Worm (Caenorhabditis elegans) whole organism, late embryonic: Measurements from ENCODE around the gene rab-7.

Experiments used
- K02D7.2 ChIP-seq: sonication (generic microtip); optimal IDR thresholded peaks from 2 replicates; lab custom pipeline; 2017; ENCODE audit warnings: mild to moderate bottlenecking, missing genetic modification characterization, missing compliant biosample characterization
- K09A11.1 ChIP-seq: sonication (generic microtip); optimal IDR thresholded peaks from 2 replicates; lab custom pipeline; 2017; ENCODE audit warnings: antibody characterized with exemption, mild to moderate bottlenecking, missing genetic modification characterization, missing compliant biosample characterization; ENCODE audit not compliant: insufficient read depth
- T23F11.4 ChIP-seq: fragments of 200-800 bp; sonication (Bioruptor generic); optimal IDR thresholded peaks from 2 replicates; lab custom pipeline; 2018; ENCODE audit warnings: mild to moderate bottlenecking, missing genetic modification characterization, missing compliant biosample characterization
- ahr-1 ChIP-seq: sonication (generic microtip); optimal IDR thresholded peaks from 2 replicates; lab custom pipeline; 2016; ENCODE audit warnings: missing genetic modification characterization, missing compliant biosample characterization
- ama-1 ChIP-seq: fragments of 150-350 bp; optimal IDR thresholded peaks from 2 replicates; lab custom pipeline; 2014
- ceh-18 ChIP-seq: sonication (generic microtip); optimal IDR thresholded peaks from 2 replicates; lab custom pipeline; 2016; ENCODE audit warnings: missing genetic modification characterization, missing compliant biosample characterization
- ceh-19 ChIP-seq: fragments of 200-800 bp; sonication (Bioruptor generic); optimal IDR thresholded peaks from 2 replicates; lab custom pipeline; 2018; ENCODE audit warnings: mild to moderate bottlenecking, missing genetic modification characterization, missing compliant biosample characterization
- ceh-2 ChIP-seq: sonication (generic microtip); optimal IDR thresholded peaks from 2 replicates; lab custom pipeline; 2016; ENCODE audit warnings: missing genotype, missing genetic modification characterization, missing compliant biosample characterization
- ceh-30 ChIP-seq: fragments of 150-350 bp; optimal IDR thresholded peaks from 2 replicates; lab custom pipeline; 2014; ENCODE audit warnings: missing biosample characterization, missing genetic modification characterization
- ceh-31 ChIP-seq: sonication (generic microtip); optimal IDR thresholded peaks from 2 replicates; lab custom pipeline; 2016; ENCODE audit warnings: missing genetic modification characterization, missing compliant biosample characterization
- ceh-34 ChIP-seq: sonication (generic microtip); optimal IDR thresholded peaks from 2 replicates; lab custom pipeline; 2016; ENCODE audit warnings: mild to moderate bottlenecking, missing genetic modification characterization, missing compliant biosample characterization
- ceh-45 ChIP-seq: fragments of 200-800 bp; sonication (Bioruptor generic); IDR thresholded peaks from 2 replicates; pipeline ENCODE4 v1.3.6; 2022; ENCODE audit warnings: missing genetic modification reagents, missing genetic modification characterization, missing compliant biosample characterization
- ceh-48 ChIP-seq: sonication (generic microtip); optimal IDR thresholded peaks from 2 replicates; lab custom pipeline; 2016; ENCODE audit warnings: missing genetic modification characterization, inconsistent platforms, missing compliant biosample characterization
- che-1 ChIP-seq: sonication (generic microtip); optimal IDR thresholded peaks from 2 replicates; lab custom pipeline; 2016; ENCODE audit warnings: mild to moderate bottlenecking, missing genetic modification characterization, missing compliant biosample characterization
- dmd-4 ChIP-seq: sonication (generic microtip); optimal IDR thresholded peaks from 2 replicates; lab custom pipeline; 2016; ENCODE audit warnings: borderline replicate concordance, missing genetic modification characterization, missing compliant biosample characterization
- dve-1 ChIP-seq: sonication (generic microtip); optimal IDR thresholded peaks from 2 replicates; lab custom pipeline; 2017; ENCODE audit warnings: antibody characterized with exemption, mild to moderate bottlenecking, missing genetic modification characterization, missing compliant biosample characterization
- elt-2 ChIP-seq: sonication (generic microtip); optimal IDR thresholded peaks from 2 replicates; lab custom pipeline; 2016; ENCODE audit warnings: missing genetic modification reagents, missing genetic modification characterization, missing compliant biosample characterization
- elt-4 ChIP-seq: sonication (generic microtip); optimal IDR thresholded peaks from 2 replicates; lab custom pipeline; 2016; ENCODE audit warnings: missing genetic modification characterization, missing compliant biosample characterization
- ets-4 ChIP-seq: sonication (generic microtip); optimal IDR thresholded peaks from 2 replicates; lab custom pipeline; 2016; ENCODE audit warnings: missing genetic modification characterization, missing compliant biosample characterization
- fax-1 ChIP-seq: sonication (generic microtip); optimal IDR thresholded peaks from 2 replicates; lab custom pipeline; 2016; ENCODE audit warnings: missing genotype, missing genetic modification characterization, missing compliant biosample characterization
- fkh-10 ChIP-seq: fragments of 150-350 bp; optimal IDR thresholded peaks from 2 replicates; lab custom pipeline; 2014; ENCODE audit warnings: missing biosample characterization, missing genetic modification reagents, missing genetic modification characterization
- gmeb-2 ChIP-seq: sonication (generic microtip); optimal IDR thresholded peaks from 2 replicates; lab custom pipeline; 2016; ENCODE audit warnings: missing genetic modification characterization, inconsistent platforms, missing compliant biosample characterization
- hlh-13 ChIP-seq: fragments of 200-800 bp; sonication (Bioruptor generic); optimal IDR thresholded peaks from 2 replicates; lab custom pipeline; 2018; ENCODE audit warnings: mild to moderate bottlenecking, missing genetic modification characterization, missing compliant biosample characterization
- hlh-15 ChIP-seq: sonication (generic microtip); optimal IDR thresholded peaks from 2 replicates; lab custom pipeline; 2016; ENCODE audit warnings: missing genetic modification characterization, missing compliant biosample characterization
- hlh-30 ChIP-seq: sonication (generic microtip); optimal IDR thresholded peaks from 2 replicates; lab custom pipeline; 2017; ENCODE audit warnings: antibody characterized with exemption, missing genetic modification characterization, missing compliant biosample characterization; ENCODE audit not compliant: insufficient read depth
- hlh-6 ChIP-seq: sonication (generic microtip); optimal IDR thresholded peaks from 2 replicates; lab custom pipeline; 2016; ENCODE audit warnings: missing genotype, missing genetic modification characterization, missing compliant biosample characterization
- hlh-8 ChIP-seq: sonication (generic microtip); optimal IDR thresholded peaks from 2 replicates; lab custom pipeline; 2016; ENCODE audit warnings: missing genotype, missing genetic modification characterization, missing compliant biosample characterization
- lim-6 ChIP-seq: sonication (generic microtip); optimal IDR thresholded peaks from 2 replicates; lab custom pipeline; 2016; ENCODE audit warnings: missing genetic modification characterization, missing compliant biosample characterization
- nfya-1 ChIP-seq: sonication (generic microtip); optimal IDR thresholded peaks from 2 replicates; lab custom pipeline; 2017; ENCODE audit warnings: missing genetic modification characterization, mild to moderate bottlenecking, missing compliant biosample characterization, antibody characterized with exemption, moderate library complexity
- nhr-11 ChIP-seq: fragments of 150-350 bp; optimal IDR thresholded peaks from 2 replicates; lab custom pipeline; 2014; ENCODE audit warnings: missing biosample characterization, missing genetic modification characterization
- npax-4 ChIP-seq: sonication (generic microtip); optimal IDR thresholded peaks from 2 replicates; lab custom pipeline; 2016; ENCODE audit warnings: missing genetic modification characterization, missing compliant biosample characterization
- pag-3 ChIP-seq: sonication (generic microtip); optimal IDR thresholded peaks from 2 replicates; lab custom pipeline; 2016; ENCODE audit warnings: missing compliant biosample characterization, missing genetic modification characterization, borderline replicate concordance
- pat-9 ChIP-seq: fragments of 200-800 bp; sonication (Bioruptor generic); optimal IDR thresholded peaks from 2 replicates; lab custom pipeline; 2018; ENCODE audit warnings: mild to moderate bottlenecking, missing genetic modification characterization, moderate library complexity, missing compliant biosample characterization
- pax-1 ChIP-seq: fragments of 150-350 bp; optimal IDR thresholded peaks from 2 replicates; lab custom pipeline; 2014; ENCODE audit warnings: missing biosample characterization, missing genetic modification characterization
- pha-2 ChIP-seq: sonication (generic microtip); optimal IDR thresholded peaks from 2 replicates; lab custom pipeline; 2017; ENCODE audit warnings: mild to moderate bottlenecking, missing genetic modification characterization, missing compliant biosample characterization
- pqm-1 ChIP-seq: sonication (generic microtip); optimal IDR thresholded peaks from 2 replicates; lab custom pipeline; 2016; ENCODE audit warnings: missing genetic modification characterization, missing compliant biosample characterization
- ref-2 ChIP-seq: sonication (generic microtip); optimal IDR thresholded peaks from 2 replicates; lab custom pipeline; 2016; ENCODE audit warnings: missing genetic modification characterization, missing compliant biosample characterization
- rnt-1 ChIP-seq: sonication (generic microtip); optimal IDR thresholded peaks from 2 replicates; lab custom pipeline; 2016; ENCODE audit warnings: missing genetic modification characterization, missing compliant biosample characterization
- sox-2 ChIP-seq: fragments of 200-800 bp; sonication (Bioruptor generic); IDR thresholded peaks from 2 replicates; pipeline ENCODE4 v1.3.6; 2022; ENCODE audit warnings: missing genetic modification reagents, missing genetic modification characterization, missing compliant biosample characterization
- syd-9 ChIP-seq: sonication (generic microtip); optimal IDR thresholded peaks from 2 replicates; lab custom pipeline; 2016; ENCODE audit warnings: mild to moderate bottlenecking, missing genetic modification characterization, moderate library complexity, missing compliant biosample characterization
- tbx-2 ChIP-seq: sonication (generic microtip); optimal IDR thresholded peaks from 2 replicates; lab custom pipeline; 2016; ENCODE audit warnings: missing genetic modification characterization, missing compliant biosample characterization
- unc-3 ChIP-seq, 2 experiments: fragments of 200-800 bp in 1 of 2; sonication (Bioruptor generic) in 1 of 2; sonication (generic microtip) in 1 of 2; conservative IDR thresholded peaks in 1 of 2; optimal IDR thresholded peaks in 1 of 2; 2 replicates each; pipeline versions ENCODE4 v1.3.6 to Lab custom; 2016 to 2022; ENCODE audit warnings: missing compliant biosample characterization in 2 of 2, missing genetic modification characterization in 2 of 2, missing genetic modification reagents in 1 of 2
- unc-42 ChIP-seq: sonication (generic microtip); optimal IDR thresholded peaks from 2 replicates; lab custom pipeline; 2016; ENCODE audit warnings: missing genotype, missing genetic modification characterization, missing compliant biosample characterization
- unc-55 ChIP-seq: sonication (generic microtip); optimal IDR thresholded peaks from 2 replicates; lab custom pipeline; 2017; ENCODE audit warnings: missing biosample characterization, missing genetic modification reagents, missing genetic modification characterization
- unc-86 ChIP-seq: sonication (generic microtip); optimal IDR thresholded peaks from 2 replicates; lab custom pipeline; 2016; ENCODE audit warnings: missing genetic modification characterization, missing compliant biosample characterization
- zip-5 ChIP-seq: sonication (generic microtip); optimal IDR thresholded peaks from 2 replicates; lab custom pipeline; 2016; ENCODE audit warnings: missing genetic modification characterization, missing compliant biosample characterization

The rab-7 gene

DNA sequence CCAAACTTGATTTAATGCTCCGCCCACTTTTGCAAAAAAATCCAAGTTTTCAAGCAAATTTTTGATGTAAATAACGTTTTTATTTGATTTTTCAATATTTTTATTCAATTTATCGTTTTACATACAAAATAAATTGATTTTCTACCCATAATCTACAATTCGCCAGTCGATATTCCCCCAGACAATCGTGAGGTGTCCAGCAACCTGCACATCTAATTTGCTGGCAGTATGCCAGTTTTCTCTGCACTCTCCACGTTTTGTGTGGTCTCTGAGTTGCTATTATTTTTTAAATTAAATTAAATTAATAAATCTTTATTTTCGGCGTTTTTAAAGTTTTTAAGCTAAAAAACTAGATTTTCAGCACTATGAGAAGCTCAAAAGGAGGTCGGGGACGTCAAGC lies 13.4 kb upstream of the rab-7 start (continued):
- no peak for TF ChIP-seq dve-1
- peak; percentile 19 for TF ChIP-seq K02D7.2 (tag; lab: Kevin White, UChicago)
- TF ChIP-seq ref-2 (tag; lab: Kevin White, UChicago), result no peak
- peak; percentile 1 for TF ChIP-seq ceh-18 (tag; lab: Kevin White, UChicago)
- peak; percentile 60 for TF ChIP-seq nfya-1 (tag; lab: Kevin White, UChicago)
- TF ChIP-seq rnt-1, result no peak
- no peak for TF ChIP-seq hlh-6 (tag; lab: Kevin White, UChicago)
- peak; percentile 25 for TF ChIP-seq hlh-8 (tag; lab: Kevin White, UChicago)
- TF ChIP-seq fax-1, result peak; percentile 47
- TF ChIP-seq unc-42 (tag; lab: Kevin White, UChicago), result peak; percentile 92
- TF ChIP-seq che-1 (tag; lab: Kevin White, UChicago), result no peak
- no peak for TF ChIP-seq ceh-45 (GFP tag; lab: Robert Waterston, UW)
- TF ChIP-seq dmd-4 (tag; lab: Kevin White, UChicago), result no peak
- TF ChIP-seq pqm-1 (tag; lab: Kevin White, UChicago), result no peak
- peak; percentile 78 for TF ChIP-seq zip-5 (tag; lab: Kevin White, UChicago)
- TF ChIP-seq ceh-48 (tag; lab: Kevin White, UChicago), result no peak
- no peak for TF ChIP-seq elt-4
- no peak for TF ChIP-seq ceh-30
- peak; percentile 26 for TF ChIP-seq pax-1 (tag; lab: Kevin White, UChicago)
- TF ChIP-seq sox-2 (GFP tag; lab: Robert Waterston, UW), result no peak
- no peak for TF ChIP-seq pat-9 (tag; lab: Kevin White, UChicago)
- peak; percentile 52 for TF ChIP-seq ahr-1
- no peak for TF ChIP-seq K09A11.1
- TF ChIP-seq unc-3 (GFP tag; conservative IDR thresholded peaks at IDR 0.05; lab: Robert Waterston, UW), result 0 out of 2 replicates have a peak, but pooled peaks have one; percentile 13
- peak; percentile 35 for TF ChIP-seq unc-3 (tag; optimal IDR thresholded peaks at IDR 0.05; lab: Kevin White, UChicago)
- TF ChIP-seq elt-2, result peak; percentile 70
- no peak for TF ChIP-seq npax-4
- TF ChIP-seq hlh-15, result peak; percentile 44
- TF ChIP-seq hlh-30, result no peak
- peak; percentile 7 for TF ChIP-seq gmeb-2
- no peak for TF ChIP-seq lim-6 (tag; lab: Kevin White, UChicago)
- peak; percentile 59 for TF ChIP-seq ceh-2 (tag; lab: Kevin White, UChicago)
- TF ChIP-seq ceh-34 (tag; lab: Kevin White, UChicago), result peak; percentile 47
- TF ChIP-seq fkh-10 (GFP tag; lab: Kevin White, UChicago), result no peak

DNA sequence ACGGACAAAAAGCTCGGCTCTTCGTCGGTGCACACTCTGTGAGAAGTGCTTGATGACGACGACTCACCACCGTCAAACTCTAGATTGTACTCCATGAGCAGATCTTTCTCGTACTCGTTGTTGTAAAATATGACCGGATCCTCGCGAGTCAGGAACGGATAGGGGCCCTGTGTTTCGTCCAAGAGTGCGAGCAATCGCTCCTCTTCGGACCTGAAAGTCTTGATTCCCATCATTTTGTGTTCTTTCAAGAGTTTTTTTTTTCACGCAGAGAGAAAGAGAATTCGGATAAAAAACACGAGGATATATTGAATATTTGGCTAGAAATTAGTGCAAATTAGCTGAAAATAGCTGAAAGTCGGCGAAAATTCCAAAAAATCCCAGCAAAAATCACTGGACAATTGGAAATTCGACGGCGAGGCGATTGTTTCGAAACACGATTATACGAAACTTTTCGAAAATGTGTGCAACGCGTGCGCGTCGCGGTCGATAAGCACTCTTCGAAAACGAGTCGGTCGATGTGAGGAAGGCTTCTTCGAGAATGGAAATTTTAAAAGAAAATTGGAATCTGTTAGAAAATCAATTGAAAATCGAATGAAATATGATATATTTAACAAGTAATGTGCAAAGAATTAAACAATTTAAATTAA lies 12.8 kb upstream of the rab-7 start, which contains the start of the genes ash-2 and Y17G7B.20:
TSS of gene ash-2 (plus strand) at position 390 of the 647 bp plus-strand sequence.
TSS of gene Y17G7B.20 (minus strand) at position 396 of the 647 bp plus-strand sequence.
- TF ChIP-seq unc-55 (no peak), elt-2 (no peak), ceh-2 (tag; lab: Kevin White, UChicago) (peak; percentile 14), ceh-31 (tag; lab: Kevin White, UChicago) (no peak), ama-1 (lab: Kevin White, UChicago) (peak; percentile 45), unc-3 (GFP tag; conservative IDR thresholded peaks at IDR 0.05; lab: Robert Waterston, UW) (no peak), unc-3 (tag; optimal IDR thresholded peaks at IDR 0.05; lab: Kevin White, UChicago) (peak; percentile 41), ets-4 (tag; lab: Kevin White, UChicago) (no peak), nfya-1 (tag; lab: Kevin White, UChicago) (peak; percentile 0)

DNA sequence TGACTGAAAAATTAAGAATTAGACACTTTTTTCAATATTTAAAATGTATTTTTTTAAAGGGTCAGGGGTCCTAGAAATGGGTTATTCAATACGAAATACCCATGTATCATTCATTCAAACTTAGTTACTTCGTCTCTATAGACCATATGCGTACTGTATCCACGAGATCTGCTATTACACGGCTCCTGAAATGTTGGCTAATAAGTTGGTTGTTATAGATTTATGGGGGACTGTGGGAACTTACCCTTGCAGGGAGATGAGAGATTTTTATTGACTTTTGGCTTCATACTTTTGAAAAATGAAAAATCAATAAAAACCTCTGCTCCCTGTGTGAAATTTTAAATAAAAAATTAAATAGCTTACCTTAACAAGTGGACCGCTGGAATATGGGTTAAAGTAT lies 12.2 kb upstream of the rab-7 start:
- no peak for TF ChIP-seq ahr-1
- no peak for TF ChIP-seq pag-3 (tag; lab: Kevin White, UChicago)
- TF ChIP-seq pha-2 (tag; lab: Kevin White, UChicago), result no peak
- TF ChIP-seq tbx-2, result no peak
- no peak for TF ChIP-seq hlh-13 (GFP tag; lab: Kevin White, UChicago)
- no peak for TF ChIP-seq T23F11.4 (GFP tag; lab: Kevin White, UChicago)
- TF ChIP-seq ceh-18 (tag; lab: Kevin White, UChicago), result no peak
- no peak for TF ChIP-seq unc-86 (tag; lab: Kevin White, UChicago)
- no peak for TF ChIP-seq ceh-45 (GFP tag; lab: Robert Waterston, UW)
- TF ChIP-seq ceh-30, result no peak
- no peak for TF ChIP-seq ceh-19
- no peak for TF ChIP-seq syd-9
- no peak for TF ChIP-seq nhr-11 (tag; lab: Kevin White, UChicago)
- no peak for TF ChIP-seq fkh-10 (GFP tag; lab: Kevin White, UChicago)
- TF ChIP-seq, all 69 proteins: peak for 0
